Fruit fly (Drosophila melanogaster): ENCODE results near the gene Tusp.
A peak's percentile ranks its signal among the peaks of the same experiment; 100 is the strongest.

- TF ChIP-seq Snoo (tag; optimal IDR thresholded peaks at IDR 0.05) = peak; percentile 50
- peak; percentile 38; the same call in 1 of the 2 replicates for TF ChIP-seq rn (GFP tag; IDR thresholded peaks at IDR 0.05)
- TF ChIP-seq D1 (tag; optimal IDR thresholded peaks at IDR 0.05) = no peak
- TF ChIP-seq EcR (GFP tag; optimal IDR thresholded peaks at IDR 0.05) = no peak
- TF ChIP-seq CG14655 (GFP tag; optimal IDR thresholded peaks at IDR 0.05) = peak; percentile 68
- peak; percentile 64 for TF ChIP-seq CG15710 (tag; optimal IDR thresholded peaks at IDR 0.05)
- TF ChIP-seq CG10348 (GFP tag; IDR thresholded peaks at IDR 0.05) = 0 out of 2 replicates have a peak, but pooled peaks have one; percentile 12
- peak; percentile 62 for TF ChIP-seq Ets98B (GFP tag; IDR thresholded peaks at IDR 0.05)
- peak; percentile 52 for TF ChIP-seq CG8159 (tag; optimal IDR thresholded peaks at IDR 0.05)
- no peak for TF ChIP-seq CG12605 (GFP tag; IDR thresholded peaks at IDR 0.05)
- TF ChIP-seq CG34367 (tag; optimal IDR thresholded peaks at IDR 0.05) = peak; percentile 30
- TF ChIP-seq CG32121 (GFP tag; IDR thresholded peaks at IDR 0.05) = peak; percentile 59
These were observed at the start of gene Tusp, which contains the start of gene dsd for dm6 chr3R:27607218-27607929.
